Worm (Caenorhabditis elegans): ENCODE results near the gene K04A8.1.

- TF ChIP-seq egrh-3 (GFP tag; IDR thresholded peaks at IDR 0.05) (no peak), dpl-1 (GFP tag; optimal IDR thresholded peaks at IDR 0.05) (no peak), T07F8.4 (tag; optimal IDR thresholded peaks at IDR 0.05) (no peak), gei-17 (GFP tag; optimal IDR thresholded peaks at IDR 0.05) (no peak), snpc-1.3 (tag; optimal IDR thresholded peaks at IDR 0.05; ENCODE audit: insufficient read depth) (no peak), ceh-91 (GFP tag; IDR thresholded peaks at IDR 0.05) (no peak), ceh-40 (GFP tag; IDR thresholded peaks at IDR 0.05) (no peak), bed-2 (GFP tag; IDR thresholded peaks at IDR 0.05) (no peak), tbp1 (GFP tag; optimal IDR thresholded peaks at IDR 0.05) (no peak)
Measured at ce11 chrV:6549871-6550270, 16.3 kb upstream of the K04A8.1 start, which contains the start of gene lipl-4.
